Fruit fly (Drosophila melanogaster) whole organism, embryonic: Measurements from ENCODE around the gene ND-SGDH.

ENCODE experiments used
- Aef1 ChIP-seq: fragments of 200-800 bp; sonication (Bioruptor generic); IDR thresholded peaks from 3 replicates; pipeline ENCODE4 v1.3.6; 2022; ENCODE audit warnings: missing biosample characterization, missing genetic modification characterization
- Bdp1 ChIP-seq: fragments of 200-800 bp; sonication (Bioruptor generic); optimal IDR thresholded peaks from 3 replicates; lab custom pipeline; 2016; ENCODE audit warnings: missing biosample characterization, missing genetic modification characterization
- C15 ChIP-seq: fragments of 200-800 bp; sonication (Bioruptor generic); IDR thresholded peaks from 3 replicates; pipeline ENCODE4 v1.3.6; 2022; ENCODE audit warnings: missing biosample characterization, missing genetic modification characterization
- CG10366 ChIP-seq: fragments of 200-800 bp; sonication (Bioruptor generic); IDR thresholded peaks from 2 replicates; pipeline ENCODE4 v1.3.6; 2022; ENCODE audit warnings: missing biosample characterization, missing genetic modification characterization
- CG10654 ChIP-seq: fragments of 200-800 bp; sonication (Bioruptor generic); optimal IDR thresholded peaks from 2 replicates; lab custom pipeline; 2016; ENCODE audit warnings: missing biosample characterization, missing genetic modification characterization
- CG11398 ChIP-seq: fragments of 200-800 bp; sonication (Bioruptor generic); optimal IDR thresholded peaks from 2 replicates; lab custom pipeline; 2016; ENCODE audit warnings: missing biosample characterization, missing genetic modification characterization
- CG12071 ChIP-seq: fragments of 200-800 bp; sonication (Bioruptor generic); optimal IDR thresholded peaks from 3 replicates; lab custom pipeline; 2018; ENCODE audit warnings: missing biosample characterization, mild to moderate bottlenecking, missing genetic modification characterization
- CG1602 ChIP-seq: fragments of 200-800 bp; sonication (Bioruptor generic); optimal IDR thresholded peaks from 3 replicates; lab custom pipeline; 2016; ENCODE audit warnings: missing biosample characterization, missing genetic modification characterization
- CG17361 ChIP-seq: fragments of 200-800 bp; sonication (Bioruptor generic); IDR thresholded peaks from 3 replicates; pipeline ENCODE4 v1.3.6; 2022; ENCODE audit warnings: missing biosample characterization, missing genetic modification characterization
- CG17829 ChIP-seq: fragments of 200-800 bp; optimal IDR thresholded peaks from 2 replicates; lab custom pipeline; 2019; ENCODE audit warnings: missing biosample characterization, mild to moderate bottlenecking, missing genetic modification characterization, moderate library complexity
- CG2875 ChIP-seq: fragments of 200-800 bp; sonication (Bioruptor generic); optimal IDR thresholded peaks from 2 replicates; lab custom pipeline; 2017; ENCODE audit warnings: missing biosample characterization, mild to moderate bottlenecking, missing genetic modification characterization, missing genetic modification reagents
- CG30403 ChIP-seq: fragments of 200-800 bp; sonication (Bioruptor generic); optimal IDR thresholded peaks from 3 replicates; lab custom pipeline; 2016; ENCODE audit warnings: missing biosample characterization, missing genetic modification characterization
- CG3065 ChIP-seq: fragments of 200-800 bp; sonication (Bioruptor generic); optimal IDR thresholded peaks from 2 replicates; lab custom pipeline; 2016; ENCODE audit warnings: missing biosample characterization, missing genetic modification characterization
- CG3281 ChIP-seq: fragments of 200-800 bp; sonication (Bioruptor generic); optimal IDR thresholded peaks from 3 replicates; lab custom pipeline; 2017; ENCODE audit warnings: missing biosample characterization, mild to moderate bottlenecking, missing genetic modification characterization
- CG3407 ChIP-seq: fragments of 200-800 bp; sonication (Bioruptor generic); optimal IDR thresholded peaks from 2 replicates; lab custom pipeline; 2018; ENCODE audit warnings: missing biosample characterization, mild to moderate bottlenecking, missing genetic modification characterization
- CG34376 ChIP-seq: fragments of 200-800 bp; sonication (Bioruptor generic); optimal IDR thresholded peaks from 2 replicates; lab custom pipeline; 2018; ENCODE audit warnings: missing biosample characterization, mild to moderate bottlenecking, missing genetic modification characterization
- CG3847 ChIP-seq: fragments of 200-800 bp; sonication (Bioruptor generic); IDR thresholded peaks from 2 replicates; pipeline ENCODE4 v1.3.6; 2022; ENCODE audit warnings: missing biosample characterization, missing genetic modification characterization
- CG4730 ChIP-seq: fragments of 200-800 bp; sonication (Bioruptor generic); IDR thresholded peaks from 2 replicates; pipeline ENCODE4 v1.3.6; 2022; ENCODE audit warnings: missing biosample characterization, missing genetic modification characterization
- CG5180 ChIP-seq: fragments of 200-800 bp; sonication (Bioruptor generic); optimal IDR thresholded peaks from 3 replicates; lab custom pipeline; 2017; ENCODE audit warnings: missing biosample characterization, missing genetic modification characterization, mild to moderate bottlenecking, moderate library complexity, missing genetic modification reagents
- CG8089 ChIP-seq: fragments of 200-800 bp; sonication (Bioruptor generic); optimal IDR thresholded peaks from 3 replicates; lab custom pipeline; 2016; ENCODE audit warnings: missing biosample characterization, missing genetic modification characterization
- CG8765 ChIP-seq: fragments of 200-800 bp; sonication (Bioruptor generic); IDR thresholded peaks from 2 replicates; pipeline ENCODE4 v1.3.6; 2022; ENCODE audit warnings: missing biosample characterization, missing genetic modification characterization
- CG9437 ChIP-seq: fragments of 200-800 bp; sonication (Bioruptor generic); optimal IDR thresholded peaks from 2 replicates; lab custom pipeline; 2018; ENCODE audit warnings: missing biosample characterization, mild to moderate bottlenecking, missing genetic modification characterization
- CTCF ChIP-seq: fragments of 200-800 bp; sonication (Bioruptor generic); optimal IDR thresholded peaks from 2 replicates; lab custom pipeline; 2017; ENCODE audit warnings: missing biosample characterization, mild to moderate bottlenecking, missing genetic modification characterization, moderate library complexity
- Fer3 ChIP-seq: fragments of 200-800 bp; sonication (Bioruptor generic); optimal IDR thresholded peaks from 2 replicates; lab custom pipeline; 2018; ENCODE audit warnings: missing biosample characterization, mild to moderate bottlenecking, missing genetic modification characterization, moderate library complexity
- HLH54F ChIP-seq: fragments of 200-800 bp; sonication (Bioruptor generic); optimal IDR thresholded peaks from 3 replicates; lab custom pipeline; 2016; ENCODE audit warnings: missing biosample characterization, missing genetic modification characterization
- Kr ChIP-seq: fragments of 200-800 bp; sonication (Bioruptor generic); optimal IDR thresholded peaks from 2 replicates; lab custom pipeline; 2017; ENCODE audit warnings: missing biosample characterization, mild to moderate bottlenecking, missing genetic modification characterization
- Max ChIP-seq: fragments of 200-800 bp; sonication (Bioruptor generic); optimal IDR thresholded peaks from 2 replicates; lab custom pipeline; 2016; ENCODE audit warnings: missing biosample characterization, mild to moderate bottlenecking, missing genetic modification characterization
- Nf-YA ChIP-seq: fragments of 200-800 bp; sonication (Bioruptor generic); IDR thresholded peaks from 2 replicates; pipeline ENCODE4 v1.3.6; 2022; ENCODE audit warnings: missing biosample characterization, missing genetic modification characterization
- Poxn ChIP-seq: fragments of 200-800 bp; sonication (Bioruptor generic); IDR thresholded peaks from 2 replicates; pipeline ENCODE4 v1.3.6; 2022; ENCODE audit warnings: missing biosample characterization, missing genetic modification characterization
- Trl ChIP-seq, 3 experiments: fragments of >200 bp in 2 of 3; fragments of 200-800 bp in 1 of 3; sonication (Bioruptor generic) in 1 of 3; optimal IDR thresholded peaks; 2 replicates in 1 of 3; 3 replicates in 2 of 3; lab custom pipeline; 2016 to 2017; ENCODE audit warnings: missing biosample characterization in 1 of 3, missing genetic modification characterization in 1 of 3
- abd-A ChIP-seq: fragments of 200-800 bp; sonication (Bioruptor generic); optimal IDR thresholded peaks from 3 replicates; lab custom pipeline; 2019; ENCODE audit warnings: missing biosample characterization, mild to moderate bottlenecking, missing genetic modification characterization, moderate library complexity
- bigmax ChIP-seq: fragments of 200-800 bp; sonication (Bioruptor generic); optimal IDR thresholded peaks from 2 replicates; lab custom pipeline; 2018; ENCODE audit warnings: missing biosample characterization, mild to moderate bottlenecking, missing genetic modification characterization
- dimm ChIP-seq: fragments of 200-800 bp; sonication (Bioruptor generic); IDR thresholded peaks from 2 replicates; pipeline ENCODE4 v1.3.6; 2022; ENCODE audit warnings: missing biosample characterization, missing genetic modification characterization
- gro ChIP-seq: fragments of 200-800 bp; sonication (Bioruptor generic); optimal IDR thresholded peaks from 2 replicates; lab custom pipeline; 2016; ENCODE audit warnings: missing biosample characterization, missing genetic modification characterization
- gsb-n ChIP-seq: fragments of 200-800 bp; sonication (Bioruptor generic); optimal IDR thresholded peaks from 3 replicates; lab custom pipeline; 2018; ENCODE audit warnings: missing biosample characterization, mild to moderate bottlenecking, missing genetic modification characterization
- lola ChIP-seq, 3 experiments: fragments of >200 bp in 2 of 3; fragments of 200-800 bp in 1 of 3; sonication (Bioruptor generic) in 1 of 3; optimal IDR thresholded peaks; 2 replicates each; lab custom pipeline; 2017 to 2019; ENCODE audit warnings: missing biosample characterization in 3 of 3, missing genetic modification characterization in 3 of 3, mild to moderate bottlenecking in 1 of 3, moderate library complexity in 1 of 3
- mirr ChIP-seq: fragments of 200-800 bp; sonication (Bioruptor generic); optimal IDR thresholded peaks from 3 replicates; lab custom pipeline; 2018; ENCODE audit warnings: missing biosample characterization, mild to moderate bottlenecking, missing genetic modification characterization
- peb ChIP-seq: fragments of 200-800 bp; sonication (Bioruptor generic); IDR thresholded peaks from 2 replicates; pipeline ENCODE4 v1.3.6; 2022; ENCODE audit warnings: missing biosample characterization, missing genetic modification characterization
- pita ChIP-seq: fragments of 200-800 bp; sonication (Bioruptor generic); optimal IDR thresholded peaks from 2 replicates; lab custom pipeline; 2017; ENCODE audit warnings: missing biosample characterization, mild to moderate bottlenecking, missing genetic modification characterization
- pros ChIP-seq: fragments of 200-800 bp; sonication (Bioruptor generic); optimal IDR thresholded peaks from 3 replicates; lab custom pipeline; 2019; ENCODE audit warnings: missing biosample characterization, mild to moderate bottlenecking, missing genetic modification characterization, moderate library complexity
- pzg ChIP-seq: fragments of 200-800 bp; sonication (Bioruptor generic); optimal IDR thresholded peaks from 3 replicates; lab custom pipeline; 2018; ENCODE audit warnings: missing biosample characterization, mild to moderate bottlenecking, missing genetic modification characterization, moderate library complexity
- run ChIP-seq: fragments of 200-800 bp; sonication (Bioruptor generic); optimal IDR thresholded peaks from 3 replicates; lab custom pipeline; 2018; ENCODE audit warnings: missing biosample characterization, mild to moderate bottlenecking, missing genetic modification characterization
- sc ChIP-seq, 3 experiments: fragments of >200 bp in 2 of 3; fragments of 200-800 bp in 1 of 3; sonication (Bioruptor generic) in 1 of 3; optimal IDR thresholded peaks; 2 replicates in 2 of 3; 3 replicates in 1 of 3; lab custom pipeline; 2017; ENCODE audit warnings: mild to moderate bottlenecking in 1 of 3, missing biosample characterization in 1 of 3, missing genetic modification characterization in 1 of 3, missing genetic modification reagents in 1 of 3
- sd ChIP-seq: fragments of 200-800 bp; sonication (Bioruptor generic); optimal IDR thresholded peaks from 3 replicates; lab custom pipeline; 2018; ENCODE audit warnings: missing biosample characterization, mild to moderate bottlenecking, missing genetic modification characterization, moderate library complexity
- stwl ChIP-seq: fragments of 200-800 bp; sonication (Bioruptor generic); optimal IDR thresholded peaks from 3 replicates; lab custom pipeline; 2018; ENCODE audit warnings: missing biosample characterization, mild to moderate bottlenecking, missing genetic modification characterization, moderate library complexity
- tin ChIP-seq: fragments of 200-800 bp; sonication (Bioruptor generic); optimal IDR thresholded peaks from 3 replicates; lab custom pipeline; 2016; ENCODE audit warnings: missing biosample characterization, missing genetic modification characterization
- trh ChIP-seq: fragments of 200-800 bp; sonication (Bioruptor generic); optimal IDR thresholded peaks from 2 replicates; lab custom pipeline; 2016; ENCODE audit warnings: missing biosample characterization, missing genetic modification characterization
- tx ChIP-seq: fragments of 200-800 bp; sonication (Bioruptor generic); optimal IDR thresholded peaks from 2 replicates; lab custom pipeline; 2016; ENCODE audit warnings: missing biosample characterization, missing genetic modification characterization
- zen2 ChIP-seq: fragments of 200-800 bp; sonication (Bioruptor generic); IDR thresholded peaks from 3 replicates; pipeline ENCODE4 v1.3.6; 2022; ENCODE audit warnings: missing biosample characterization, missing genetic modification characterization; ENCODE audit not compliant: partially characterized antibody

The ND-SGDH gene

dm6 chr3L:12138113-12138899 lies at the start of gene ND-SGDH, which contains the start of gene RhoGAP68F (continued):
- TF ChIP-seq tx (GFP tag; lab: Kevin White, UChicago) = peak; percentile 45
- peak; percentile 71 for TF ChIP-seq HLH54F
- TF ChIP-seq run (tag; lab: Kevin White, UChicago) = peak; percentile 17
- TF ChIP-seq Kr (GFP tag; lab: Kevin White, UChicago) = no peak
- no peak for TF ChIP-seq abd-A (tag; lab: Kevin White, UChicago)
- TF ChIP-seq dimm (GFP tag; lab: Robert Waterston, UW) = no peak
- TF ChIP-seq peb (GFP tag; lab: Robert Waterston, UW) = peak; percentile 33; the same call in 1 of the 2 replicates
- TF ChIP-seq pros = no peak
- TF ChIP-seq CG3847 (GFP tag; lab: Robert Waterston, UW) = peak; percentile 83
- TF ChIP-seq CG12071 (GFP tag; lab: Kevin White, UChicago) = no peak
- no peak for TF ChIP-seq Nf-YA (GFP tag; lab: Robert Waterston, UW)
- TF ChIP-seq CTCF (GFP tag; lab: Kevin White, UChicago) = no peak
- TF ChIP-seq C15 = no peak
- TF ChIP-seq sd = peak; percentile 49
- TF ChIP-seq CG17361 = peak; percentile 87
- peak; percentile 90 for TF ChIP-seq CG30403 (GFP tag; lab: Kevin White, UChicago)
- TF ChIP-seq pita = no peak
- peak; percentile 34 for TF ChIP-seq gro (GFP tag; lab: Kevin White, UChicago)
- peak; percentile 81 for TF ChIP-seq zen2 (GFP tag; lab: Robert Waterston, UW)
- TF ChIP-seq Trl (optimal IDR thresholded peaks at IDR 0.05; lab: Kevin White, UChicago) = no peak
- TF ChIP-seq Trl (GFP tag; optimal IDR thresholded peaks at IDR 0.05; lab: Kevin White, UChicago) = peak; percentile 66
- TF ChIP-seq pzg (GFP tag; lab: Kevin White, UChicago) = peak; percentile 57
- TF ChIP-seq CG2875 (GFP tag; lab: Kevin White, UChicago) = no peak
- peak; percentile 68 for TF ChIP-seq Aef1 (GFP tag; lab: Robert Waterston, UW)
- TF ChIP-seq tin = peak; percentile 77
- TF ChIP-seq CG3065 (GFP tag; lab: Kevin White, UChicago) = peak; percentile 52
- TF ChIP-seq mirr = no peak
- peak; percentile 55 for TF ChIP-seq stwl (tag; lab: Kevin White, UChicago)
- TF ChIP-seq CG1602 (GFP tag; lab: Kevin White, UChicago) = peak; percentile 67
- no peak for TF ChIP-seq CG8765 (GFP tag; lab: Robert Waterston, UW)
- peak; percentile 68 for TF ChIP-seq CG10654 (GFP tag; lab: Kevin White, UChicago)
- peak; percentile 49 for TF ChIP-seq CG34376 (GFP tag; lab: Kevin White, UChicago)
- TF ChIP-seq gsb-n (tag; lab: Kevin White, UChicago) = peak; percentile 67
- peak; percentile 42 for TF ChIP-seq CG11398 (GFP tag; lab: Kevin White, UChicago)
- peak; percentile 45 for TF ChIP-seq CG8089
- TF ChIP-seq bigmax (GFP tag; lab: Kevin White, UChicago) = no peak
- TF ChIP-seq lola (GFP tag; optimal IDR thresholded peaks at IDR 0.05; lab: Kevin White, UChicago) = peak in 1 of 3 experiments; percentile 81
- no peak for TF ChIP-seq sc (optimal IDR thresholded peaks at IDR 0.05; lab: Kevin White, UChicago)
- TF ChIP-seq sc (GFP tag; optimal IDR thresholded peaks at IDR 0.05; lab: Kevin White, UChicago) = peak; percentile 47
- peak; percentile 60 for TF ChIP-seq CG3281 (GFP tag; lab: Kevin White, UChicago)
- peak; percentile 7 for TF ChIP-seq Bdp1
- TF ChIP-seq Fer3 (tag; lab: Kevin White, UChicago) = peak; percentile 67
- TF ChIP-seq CG10366 (GFP tag; lab: Robert Waterston, UW) = peak; percentile 56; the same call in 1 of the 2 replicates
- no peak for TF ChIP-seq CG5180 (GFP tag; lab: Kevin White, UChicago)
- peak; percentile 65 for TF ChIP-seq CG9437 (GFP tag; lab: Kevin White, UChicago)
- peak; percentile 82 for TF ChIP-seq CG17829 (tag; lab: Kevin White, UChicago)
- TF ChIP-seq Max (GFP tag; lab: Kevin White, UChicago) = peak; percentile 63
- peak; percentile 64; the same call in 1 of the 2 replicates for TF ChIP-seq Poxn (GFP tag; lab: Robert Waterston, UW)
- peak; percentile 44 for TF ChIP-seq trh (GFP tag; lab: Kevin White, UChicago)
- peak; percentile 49 for TF ChIP-seq CG3407 (GFP tag; lab: Kevin White, UChicago)
- peak; percentile 32; the same call in 1 of the 2 replicates for TF ChIP-seq CG4730 (GFP tag; lab: Robert Waterston, UW)
